Worm (Caenorhabditis elegans) whole organism, midembryonic: ENCODE data around the gene kbp-3.

Source experiments
- T22C8.4 ChIP-seq: fragments of 200-800 bp; sonication (Bioruptor generic); IDR thresholded peaks from 2 replicates; pipeline ENCODE4 v1.3.6; 2022; ENCODE audit warnings: missing genetic modification characterization, missing compliant biosample characterization
- cog-1 ChIP-seq: sonication (generic microtip); optimal IDR thresholded peaks from 2 replicates; lab custom pipeline; 2016; ENCODE audit warnings: missing genetic modification characterization, missing compliant biosample characterization
- flt-1 ChIP-seq: fragments of 200-800 bp; sonication (Bioruptor generic); IDR thresholded peaks from 2 replicates; pipeline ENCODE4 v1.3.6; 2022; ENCODE audit warnings: missing genetic modification characterization, missing compliant biosample characterization
- klf-2 ChIP-seq: fragments of 200-800 bp; sonication (Bioruptor generic); conservative IDR thresholded peaks from 2 replicates; pipeline ENCODE4 v1.3.6; 2022; ENCODE audit warnings: missing genetic modification reagents, missing genetic modification characterization, missing compliant biosample characterization
- med-1 ChIP-seq: sonication (generic microtip); optimal IDR thresholded peaks from 2 replicates; lab custom pipeline; 2017; ENCODE audit warnings: missing genetic modification characterization, mild to moderate bottlenecking, missing compliant biosample characterization, antibody characterized with exemption, missing genetic modification reagents; ENCODE audit not compliant: insufficient read depth
- ref-1 ChIP-seq: fragments of 200-800 bp; sonication (Bioruptor generic); conservative IDR thresholded peaks from 2 replicates; pipeline ENCODE4 v1.3.6; 2022; ENCODE audit warnings: missing genetic modification reagents, missing genetic modification characterization, missing compliant biosample characterization
- tab-1 ChIP-seq: fragments of 200-800 bp; sonication (Bioruptor generic); IDR thresholded peaks from 2 replicates; pipeline ENCODE4 v1.3.6; 2022; ENCODE audit warnings: missing genetic modification characterization, missing compliant biosample characterization
- ztf-23 ChIP-seq: fragments of 200-800 bp; sonication (Bioruptor generic); IDR thresholded peaks from 2 replicates; pipeline ENCODE4 v1.3.6; 2022; ENCODE audit warnings: missing genetic modification reagents, missing genetic modification characterization, missing compliant biosample characterization
- ztf-29 ChIP-seq: fragments of 200-800 bp; sonication (Bioruptor generic); IDR thresholded peaks from 2 replicates; pipeline ENCODE4 v1.3.6; 2022; ENCODE audit warnings: missing genetic modification reagents, missing genetic modification characterization, missing compliant biosample characterization

The kbp-3 gene

DNA sequence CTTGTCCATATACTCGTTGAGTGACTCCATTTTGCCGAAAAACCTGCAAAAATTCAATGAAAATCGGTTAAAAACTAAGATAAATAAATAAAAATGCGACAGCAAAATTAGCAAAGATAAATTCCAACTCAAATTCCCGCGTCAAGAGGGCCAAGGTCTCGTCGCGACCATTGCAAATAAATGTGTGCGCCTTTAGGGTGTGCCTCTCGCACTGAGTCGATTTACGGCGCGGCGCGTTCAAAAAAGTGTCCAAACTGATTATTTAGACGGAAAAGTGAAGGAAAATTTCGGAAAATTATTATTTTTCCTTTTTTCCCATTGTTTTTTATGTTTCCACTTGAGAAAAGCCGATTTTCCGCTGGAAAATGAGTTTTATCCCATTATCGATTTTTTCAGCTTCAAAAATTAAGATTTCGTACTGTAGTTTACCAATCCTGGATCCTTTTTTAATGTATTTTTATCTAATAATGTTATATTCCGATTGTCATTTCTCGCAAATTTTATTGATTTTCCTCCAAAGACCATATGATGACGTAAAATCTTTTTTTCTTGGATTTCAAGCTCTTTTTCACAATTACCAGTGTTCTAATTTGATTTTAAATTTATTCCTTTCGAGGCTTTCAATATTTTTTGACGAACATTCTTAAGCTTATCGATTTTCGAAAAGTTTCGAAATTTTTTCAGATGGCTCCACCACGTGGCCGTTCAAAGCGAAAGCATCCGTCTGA lies at the start of gene kbp-3, which contains the start of gene nurf-1:
Gene kbp-3 (minus strand): TSS at position 43 of the 728 bp plus-strand sequence.
Gene nurf-1 (plus strand): TSS at position 678 of the 728 bp plus-strand sequence.
- TF ChIP-seq ztf-29 (GFP tag; lab: Robert Waterston, UW) (no peak), T22C8.4 (GFP tag; lab: Robert Waterston, UW) (peak; percentile 54; the same call in 1 of the 2 replicates), klf-2 (GFP tag; lab: Robert Waterston, UW) (no peak), cog-1 (tag; lab: Kevin White, UChicago) (no peak), ztf-23 (GFP tag; lab: Robert Waterston, UW) (no peak)

DNA sequence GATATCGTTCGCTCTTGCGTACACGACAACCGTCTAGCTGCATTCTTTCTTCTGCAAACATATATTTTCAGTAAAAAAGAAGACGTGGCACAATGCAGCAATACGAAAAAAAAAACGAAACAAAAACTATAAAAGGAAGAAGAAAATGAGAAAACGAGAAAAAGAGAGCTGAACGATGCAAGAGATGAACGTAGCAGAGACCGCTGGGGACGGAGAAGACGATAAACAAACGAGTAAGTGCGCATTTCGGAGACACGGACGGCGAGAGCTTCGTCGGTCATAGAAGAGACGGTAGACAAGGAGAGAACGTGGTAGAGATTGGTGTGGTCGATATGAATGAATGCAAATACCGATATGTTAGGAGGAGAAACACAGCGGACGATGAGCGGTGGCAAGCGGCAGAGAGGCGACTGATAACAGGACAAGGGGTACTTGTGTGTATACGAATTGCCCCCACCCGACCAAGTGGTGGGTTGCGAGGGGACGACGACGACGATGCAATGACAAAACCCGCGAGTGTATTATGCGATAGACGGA lies 48.1 kb upstream of the kbp-3 start, which contains the start of gene K04B12.2:
Gene K04B12.2 (minus strand): TSS at position 51 of the 537 bp plus-strand sequence.
- TF ChIP-seq klf-2 (GFP tag; lab: Robert Waterston, UW) (no peak), cog-1 (tag; lab: Kevin White, UChicago) (peak; percentile 46), flt-1 (GFP tag; lab: Robert Waterston, UW) (0 out of 2 replicates have a peak, but pooled peaks have one; percentile 30), T22C8.4 (GFP tag; lab: Robert Waterston, UW) (no peak), ztf-29 (GFP tag; lab: Robert Waterston, UW) (no peak), med-1 (no peak), ref-1 (GFP tag; lab: Robert Waterston, UW) (no peak), ztf-23 (GFP tag; lab: Robert Waterston, UW) (no peak)

DNA sequence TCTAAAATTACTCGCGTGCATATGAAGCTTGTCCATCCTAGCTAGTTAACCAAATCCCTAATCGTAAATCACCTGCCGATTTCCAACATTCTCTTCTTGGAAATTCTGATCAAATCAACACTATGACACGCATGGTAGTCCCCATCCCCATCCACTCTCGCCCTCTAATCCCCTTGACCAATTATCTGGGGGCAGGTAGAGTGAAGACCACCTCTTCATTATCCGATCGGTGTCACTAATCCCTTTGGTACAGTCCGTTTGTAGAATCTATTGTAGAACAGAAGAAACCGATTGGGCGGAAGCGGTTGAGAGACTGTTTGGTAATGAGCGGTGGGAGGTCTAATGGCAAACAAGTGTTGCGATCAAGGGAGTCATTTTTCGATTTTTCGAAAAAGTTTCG lies 47.2 kb upstream of the kbp-3 start:
- no peak for TF ChIP-seq tab-1
- TF ChIP-seq flt-1 (GFP tag; lab: Robert Waterston, UW): no peak
- TF ChIP-seq klf-2 (GFP tag; lab: Robert Waterston, UW): no peak
- no peak for TF ChIP-seq T22C8.4 (GFP tag; lab: Robert Waterston, UW)
- no peak for TF ChIP-seq ztf-23 (GFP tag; lab: Robert Waterston, UW)
- TF ChIP-seq med-1: no peak
- no peak for TF ChIP-seq ref-1 (GFP tag; lab: Robert Waterston, UW)
- no peak for TF ChIP-seq cog-1 (tag; lab: Kevin White, UChicago)
- TF ChIP-seq ztf-29 (GFP tag; lab: Robert Waterston, UW): no peak

DNA sequence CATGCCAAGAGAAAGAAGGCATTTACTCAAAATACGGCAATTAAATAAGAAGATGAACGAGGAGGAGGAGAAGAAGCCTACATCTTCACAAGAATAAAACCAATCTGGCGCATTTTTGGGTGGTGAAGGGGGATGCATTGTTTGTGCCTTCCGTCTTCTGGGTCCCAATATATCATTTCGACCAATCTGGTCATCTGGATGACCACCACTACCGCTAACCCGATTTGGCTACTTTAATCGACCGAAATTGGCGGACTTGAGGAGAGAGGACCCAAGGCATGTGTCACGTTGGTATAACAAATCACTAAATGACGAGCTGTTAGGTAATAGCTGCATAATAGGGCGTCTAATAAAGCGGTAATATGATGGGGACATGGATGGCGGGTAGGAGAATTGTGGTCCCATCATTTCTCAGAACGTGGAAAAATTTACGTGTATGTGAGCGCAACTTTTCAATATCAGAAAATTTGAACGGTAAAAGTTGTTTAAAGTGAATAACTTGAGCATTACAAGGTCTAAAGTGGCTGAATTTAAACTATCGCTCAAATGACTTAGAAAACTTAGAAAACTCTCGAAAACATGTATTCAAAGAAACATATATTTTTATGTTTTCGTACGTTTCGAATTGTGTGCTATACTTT lies 44.0 kb upstream of the kbp-3 start:
- TF ChIP-seq tab-1: no peak
- 0 out of 2 replicates have a peak, but pooled peaks have one; percentile 5 for TF ChIP-seq ztf-29 (GFP tag; lab: Robert Waterston, UW)
- TF ChIP-seq klf-2 (GFP tag; lab: Robert Waterston, UW): no peak
- no peak for TF ChIP-seq flt-1 (GFP tag; lab: Robert Waterston, UW)

DNA sequence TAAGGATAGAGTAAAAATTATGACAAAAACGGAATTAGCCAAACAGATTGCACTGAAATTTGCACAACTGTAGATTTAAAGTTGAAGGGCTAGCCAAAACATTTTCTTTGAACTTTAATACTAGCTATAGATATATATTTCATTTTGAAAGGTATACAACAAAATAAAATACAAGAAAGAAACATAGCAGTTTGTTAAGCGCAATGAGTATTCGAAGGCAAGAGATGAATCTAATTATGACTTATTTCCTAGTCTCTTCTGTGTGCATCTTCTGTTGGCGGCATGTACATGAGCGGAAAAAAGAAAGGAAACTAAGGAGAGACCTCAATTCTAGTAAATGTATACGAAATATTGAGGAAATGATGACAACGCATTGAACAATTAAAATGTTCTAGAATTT lies 42.2 kb upstream of the kbp-3 start:
- TF ChIP-seq ref-1 (GFP tag; lab: Robert Waterston, UW) (no peak), ztf-23 (GFP tag; lab: Robert Waterston, UW) (no peak), flt-1 (GFP tag; lab: Robert Waterston, UW) (no peak), ztf-29 (GFP tag; lab: Robert Waterston, UW) (no peak), klf-2 (GFP tag; lab: Robert Waterston, UW) (no peak), T22C8.4 (GFP tag; lab: Robert Waterston, UW) (no peak), cog-1 (tag; lab: Kevin White, UChicago) (no peak), tab-1 (no peak), med-1 (no peak)

DNA sequence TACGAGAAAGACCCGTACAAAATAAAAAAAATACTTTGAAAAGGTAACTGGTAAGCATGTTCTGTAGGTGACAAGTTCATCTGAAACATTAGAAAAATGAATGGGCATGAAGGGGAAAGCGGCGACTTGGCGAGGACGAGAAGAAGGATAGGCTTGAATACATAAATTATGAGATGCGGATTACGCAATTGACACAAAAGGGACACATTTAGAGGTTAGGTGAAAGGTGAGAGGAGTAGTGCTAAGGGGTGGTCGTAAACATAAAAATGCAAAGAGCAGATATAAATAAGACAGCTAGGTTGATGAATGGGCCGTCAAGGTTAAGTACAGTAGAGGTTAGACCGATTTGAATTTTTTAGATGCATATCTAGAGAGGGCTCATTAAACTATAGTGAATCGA lies 39.0 kb upstream of the kbp-3 start:
- TF ChIP-seq cog-1 (tag; lab: Kevin White, UChicago): no peak
- TF ChIP-seq ztf-23 (GFP tag; lab: Robert Waterston, UW): no peak
- TF ChIP-seq ref-1 (GFP tag; lab: Robert Waterston, UW): no peak
- TF ChIP-seq med-1: no peak

DNA sequence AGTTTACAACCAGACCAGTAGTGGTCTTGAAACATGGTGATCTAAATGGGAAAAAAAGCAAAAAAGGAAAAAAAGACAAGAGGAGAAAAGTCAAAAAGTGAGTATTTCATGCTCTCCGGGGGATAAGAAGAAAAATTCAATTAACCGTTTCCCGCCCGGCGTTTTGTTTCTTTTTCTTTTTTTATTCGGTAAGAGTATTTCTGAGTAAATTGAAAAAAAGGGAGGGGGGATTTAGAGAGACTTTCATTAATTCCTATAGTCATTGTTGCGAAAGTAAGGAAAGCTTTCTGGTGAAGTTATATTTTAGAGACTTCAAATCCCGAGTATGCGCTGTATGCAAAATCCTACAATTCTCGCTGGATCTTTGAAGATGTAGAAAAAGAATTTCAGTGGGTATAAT lies 37.8 kb upstream of the kbp-3 start:
- TF ChIP-seq flt-1 (GFP tag; lab: Robert Waterston, UW) (no peak), tab-1 (no peak), med-1 (no peak), ref-1 (GFP tag; lab: Robert Waterston, UW) (no peak), cog-1 (tag; lab: Kevin White, UChicago) (no peak), T22C8.4 (GFP tag; lab: Robert Waterston, UW) (no peak), ztf-23 (GFP tag; lab: Robert Waterston, UW) (no peak)

DNA sequence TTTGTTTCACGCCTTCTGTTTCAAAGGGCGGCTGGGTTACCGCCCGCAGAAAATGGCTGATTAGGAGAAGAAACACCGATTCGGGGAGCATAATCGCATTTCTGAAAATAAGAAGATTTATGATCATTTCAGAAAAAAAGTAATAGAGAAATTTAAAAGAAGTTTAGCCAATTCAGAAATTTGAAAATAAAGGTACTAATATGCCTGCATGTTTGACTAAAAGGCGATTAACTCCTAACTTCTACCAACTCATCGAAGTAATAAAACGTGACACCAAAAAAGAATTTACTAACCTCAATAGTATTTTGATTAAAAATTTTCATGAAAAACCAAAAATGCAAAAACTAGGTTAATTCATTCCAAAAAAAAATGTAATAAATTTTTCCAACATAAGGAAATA lies 34.9 kb upstream of the kbp-3 start, which contains the start of gene plx-2:
Gene plx-2 (minus strand): TSS at position 101 of the 400 bp plus-strand sequence.
- TF ChIP-seq T22C8.4 (GFP tag; lab: Robert Waterston, UW) (no peak), klf-2 (GFP tag; lab: Robert Waterston, UW) (no peak), flt-1 (GFP tag; lab: Robert Waterston, UW) (no peak), cog-1 (tag; lab: Kevin White, UChicago) (no peak), tab-1 (no peak), med-1 (no peak), ztf-29 (GFP tag; lab: Robert Waterston, UW) (no peak), ref-1 (GFP tag; lab: Robert Waterston, UW) (no peak), ztf-23 (GFP tag; lab: Robert Waterston, UW) (no peak)

DNA sequence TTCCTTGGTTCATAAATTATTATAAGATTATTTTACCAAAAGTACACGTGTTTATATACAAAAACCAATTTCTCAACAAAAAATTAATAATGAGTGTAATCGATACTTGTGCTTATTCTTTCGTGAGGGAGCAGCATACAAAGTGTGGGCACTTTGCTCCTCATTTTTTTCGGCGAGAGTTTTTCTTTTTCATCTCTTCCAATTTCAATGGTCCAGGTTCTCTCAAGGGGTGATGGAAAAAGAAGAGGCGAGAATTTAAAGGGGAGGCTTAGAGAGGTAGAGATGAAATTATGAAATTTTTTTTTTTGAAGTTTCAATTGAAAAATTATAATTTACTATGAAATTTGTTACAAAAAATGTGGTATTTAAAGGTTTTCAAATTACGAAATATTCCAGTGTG lies 27.1 kb upstream of the kbp-3 start:
- no peak for TF ChIP-seq cog-1 (tag; lab: Kevin White, UChicago)
- TF ChIP-seq tab-1: no peak
- no peak for TF ChIP-seq med-1
- TF ChIP-seq klf-2 (GFP tag; lab: Robert Waterston, UW): no peak
- TF ChIP-seq T22C8.4 (GFP tag; lab: Robert Waterston, UW): no peak
